Worm (Caenorhabditis elegans) whole organism, early embryonic: ENCODE results near the gene Y57G11C.43.

Experiments
- hmbx-1 ChIP-seq: sonication (generic microtip); optimal IDR thresholded peaks from 2 replicates; lab custom pipeline; 2016; ENCODE audit warnings: mild to moderate bottlenecking, missing genetic modification characterization, missing compliant biosample characterization
- scrt-1 ChIP-seq: fragments of 200-800 bp; sonication (Bioruptor generic); IDR thresholded peaks from 2 replicates; pipeline ENCODE4 v1.3.6; 2022; ENCODE audit warnings: missing genetic modification characterization, missing compliant biosample characterization

DNA sequence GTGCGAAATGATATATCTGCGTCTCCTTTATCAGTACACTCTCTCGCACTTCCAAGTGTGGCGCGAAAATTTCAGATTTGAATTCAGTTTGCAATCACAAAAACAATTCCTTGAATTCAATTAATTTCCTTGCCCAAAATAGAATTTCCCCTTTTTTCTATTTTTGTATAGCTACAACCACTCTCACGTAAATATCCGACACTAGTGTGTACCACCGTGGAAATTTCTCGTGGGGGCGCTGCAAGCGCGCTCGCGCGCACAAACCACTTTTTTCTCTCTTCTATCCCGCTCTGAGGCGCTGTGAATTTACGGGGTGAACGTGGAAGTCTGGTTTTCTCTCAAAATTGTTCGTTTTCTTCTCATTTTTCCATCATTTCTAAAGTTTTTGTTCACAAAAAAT, 12.3 kb downstream of the Y57G11C.43 start, which contains the start of gene Y57G11C.8:
- TF ChIP-seq hmbx-1 (tag; lab: Kevin White, UChicago) (no peak), scrt-1 (GFP tag; lab: Robert Waterston, UW) (no peak)
